Worm (Caenorhabditis elegans): ENCODE results near the gene dhs-21.

DNA sequence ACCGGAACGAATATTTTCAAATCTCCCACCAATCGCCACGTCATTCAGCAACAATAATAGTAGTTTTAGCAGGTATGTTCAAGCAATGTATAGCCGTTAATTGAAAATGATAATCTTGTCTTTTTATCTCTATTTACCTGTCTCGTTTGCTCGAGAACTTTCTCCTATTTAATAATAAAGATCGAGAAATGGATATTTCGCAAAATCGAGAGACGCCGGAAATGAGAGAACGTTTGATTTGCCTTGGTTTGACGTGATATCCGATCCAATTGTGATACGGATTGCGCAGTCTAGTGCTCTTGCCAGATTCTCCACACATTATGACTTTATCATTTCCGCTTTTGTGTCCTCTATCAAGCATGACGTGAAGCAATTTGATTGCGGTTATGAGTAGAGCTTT lies 40.4 kb upstream of the dhs-21 start:
- no peak for TF ChIP-seq tbx-2 (tag; optimal IDR thresholded peaks at IDR 0.05)
- no peak for TF ChIP-seq ceh-88 (GFP tag; IDR thresholded peaks at IDR 0.05)
- TF ChIP-seq skn-1 (tag; optimal IDR thresholded peaks at IDR 0.05): no peak
- TF ChIP-seq snpc-4 (tag; optimal IDR thresholded peaks at IDR 0.05): no peak
